Worm (Caenorhabditis elegans) whole organism, L4/young adult: ENCODE data around the gene gldi-11.
"Not testable (repeated sequence)": the region's sequence is repeated elsewhere in the genome, so short reads cannot be mapped to it uniquely, and the experiment has no call there.

Experiments
- W03F9.2 ChIP-seq: fragments of 150-350 bp; optimal IDR thresholded peaks from 2 replicates; lab custom pipeline; 2014; ENCODE audit warnings: missing biosample characterization, missing genetic modification characterization
- dao-5 ChIP-seq: sonication (generic microtip); optimal IDR thresholded peaks from 2 replicates; lab custom pipeline; 2016; ENCODE audit warnings: missing genotype, missing genetic modification characterization, moderate library complexity, missing compliant biosample characterization
- him-1 ChIP-seq: sonication (generic microtip); optimal IDR thresholded peaks from 2 replicates; lab custom pipeline; 2016; ENCODE audit warnings: missing genotype, missing genetic modification reagents, missing genetic modification characterization, missing compliant biosample characterization

The gldi-11 gene

DNA sequence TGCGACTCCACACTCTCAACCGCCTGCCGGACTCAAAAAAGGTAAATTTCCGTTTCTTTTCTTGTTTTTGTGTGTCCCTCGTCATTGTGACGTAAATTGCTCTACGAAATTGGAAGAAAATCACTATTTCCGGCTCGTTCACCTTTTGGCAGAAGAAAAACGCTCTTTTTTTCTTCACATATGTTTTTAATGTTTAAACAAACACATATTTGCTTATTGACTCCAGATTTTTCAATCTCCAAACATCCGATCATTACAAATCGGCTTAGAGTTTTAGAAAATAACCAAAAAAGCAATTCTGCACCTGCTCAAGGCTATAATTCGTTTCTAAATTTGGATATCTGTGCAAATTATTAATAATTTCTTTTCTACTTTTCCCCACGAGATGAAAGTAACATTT lies 39.7 kb downstream of the gldi-11 start:
- no peak for TF ChIP-seq dao-5 (tag; lab: Kevin White, UChicago)

DNA sequence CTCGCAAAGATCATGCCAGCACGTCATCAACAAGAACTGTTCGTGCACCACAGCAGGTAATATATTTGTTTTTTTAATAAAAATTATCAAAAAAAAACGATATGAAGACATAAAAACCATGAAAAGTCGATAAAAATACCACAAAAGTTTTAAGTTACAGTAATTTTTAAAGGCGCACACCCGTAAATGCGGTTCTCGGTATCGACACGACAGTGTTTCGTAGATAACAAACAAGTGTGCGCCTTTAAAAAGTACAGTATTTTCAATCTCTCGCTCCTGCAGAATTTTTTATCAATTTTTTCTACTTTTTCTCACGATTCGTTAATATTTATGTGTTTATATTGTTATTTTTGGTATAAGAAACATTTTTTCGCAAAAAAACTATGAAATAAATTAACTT lies 40.3 kb downstream of the gldi-11 start:
- TF ChIP-seq W03F9.2 = no peak
- TF ChIP-seq dao-5 (tag; lab: Kevin White, UChicago) = no peak
- TF ChIP-seq him-1 = no peak

DNA sequence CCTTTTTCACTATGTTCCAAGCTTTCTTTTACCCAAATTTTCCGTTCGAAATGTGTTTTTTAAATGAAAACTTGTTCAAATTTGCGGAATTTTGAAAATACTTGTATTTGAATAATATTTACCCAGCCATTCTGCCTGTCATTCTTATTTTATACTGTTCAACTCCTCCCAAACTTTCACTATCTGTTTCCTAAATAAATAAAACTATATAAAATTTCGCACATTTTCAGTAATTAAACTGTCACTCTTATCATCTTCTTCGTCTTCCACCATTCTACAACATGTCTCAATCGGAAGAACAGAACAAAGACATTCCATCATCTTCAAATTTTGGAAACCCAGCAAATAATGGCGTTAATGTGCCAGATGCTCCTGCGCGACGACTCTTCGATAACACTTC lies 40.8 kb downstream of the gldi-11 start, which contains the start of gene btbd-10:
TSS of gene btbd-10 (plus strand) at position 231 of the 400 bp plus-strand sequence.
- TF ChIP-seq him-1 (no peak), dao-5 (tag; lab: Kevin White, UChicago) (no peak), W03F9.2 (no peak)

DNA sequence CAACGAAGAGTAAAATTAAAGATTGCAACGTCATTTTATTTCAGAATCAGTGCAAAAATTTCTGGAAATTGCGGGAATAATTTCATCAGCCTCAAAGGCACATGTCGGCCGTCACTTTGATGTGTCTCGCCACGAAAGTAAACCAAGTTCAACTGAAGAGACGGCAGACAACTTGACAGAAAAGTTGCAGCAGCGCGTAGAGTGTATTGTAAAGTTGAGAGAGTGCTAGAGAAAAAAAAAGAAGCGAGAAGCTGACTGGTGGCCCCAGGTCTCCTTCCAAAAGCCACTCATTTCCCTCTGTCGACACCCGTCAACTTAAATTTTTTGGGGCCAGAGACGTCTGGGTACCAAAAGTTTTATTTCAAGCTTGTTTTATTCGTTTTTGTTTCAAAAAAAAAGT lies 41.3 kb downstream of the gldi-11 start:
- TF ChIP-seq W03F9.2 = peak; percentile 88
- TF ChIP-seq dao-5 (tag; lab: Kevin White, UChicago) = no peak

DNA sequence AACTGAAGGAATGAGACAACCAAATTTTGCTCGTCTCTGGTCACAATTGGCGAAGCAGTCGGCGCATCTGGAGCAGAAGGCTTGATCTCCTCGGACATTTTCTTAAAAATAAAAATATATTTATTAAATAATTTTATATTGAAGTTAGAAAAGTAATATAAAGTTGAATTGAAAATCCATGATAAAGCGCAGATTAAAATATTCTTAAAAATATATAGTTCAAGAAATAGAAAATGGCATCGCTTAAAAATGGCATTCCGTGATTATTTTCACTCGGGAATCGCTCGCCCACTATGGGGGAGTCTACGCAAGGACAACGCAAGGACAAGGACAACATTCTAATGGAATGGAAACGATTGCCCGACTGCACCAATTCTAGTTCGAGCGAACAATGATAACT lies 41.9 kb downstream of the gldi-11 start, which contains the start of gene sgt-1:
TSS of gene sgt-1 (minus strand) at position 101 of the 400 bp plus-strand sequence.
- not testable (repeated sequence) for TF ChIP-seq W03F9.2; him-1; dao-5 (tag; lab: Kevin White, UChicago)

DNA sequence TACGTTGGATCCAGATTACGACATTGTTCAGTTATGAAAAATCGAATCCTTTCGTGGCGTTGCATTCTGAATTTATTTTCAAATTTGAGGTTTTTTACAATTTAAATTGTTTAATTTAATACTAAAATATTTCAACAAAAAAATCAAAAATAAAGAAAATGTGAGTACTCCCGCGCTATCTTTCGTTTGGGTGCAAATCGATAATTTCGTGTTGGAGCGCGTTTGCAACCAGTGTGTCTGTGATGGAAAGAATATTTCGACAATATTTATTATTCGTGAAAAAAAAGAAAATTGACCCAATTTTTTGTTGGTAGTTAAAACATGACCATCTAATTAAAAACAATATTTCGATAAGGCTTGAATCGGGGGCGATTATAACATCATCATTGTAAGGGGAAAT lies 43.6 kb downstream of the gldi-11 start, which contains the start of gene R05F9.9:
TSS of gene R05F9.9 (minus strand) at position 66 of the 400 bp plus-strand sequence.
- TF ChIP-seq dao-5 (tag; lab: Kevin White, UChicago) = no peak
- no peak for TF ChIP-seq W03F9.2
- no peak for TF ChIP-seq him-1

DNA sequence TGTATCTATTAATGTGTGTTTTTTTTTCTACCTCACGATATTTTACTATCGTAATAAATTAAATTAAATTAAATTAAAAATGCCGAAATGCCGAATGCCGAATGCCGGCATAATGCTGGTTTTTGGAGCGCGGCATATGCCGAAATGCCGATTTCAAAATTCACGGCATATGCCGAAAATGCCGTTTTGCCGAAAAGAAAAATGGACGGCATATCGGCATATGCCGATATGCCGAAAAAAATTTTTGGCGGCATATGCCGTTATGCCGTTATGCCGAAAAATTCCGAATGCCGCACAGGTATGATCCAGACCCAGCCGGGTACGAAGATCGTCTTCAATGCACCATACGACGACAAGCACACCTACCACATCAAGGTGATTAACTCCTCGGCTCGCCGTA lies 47.1 kb downstream of the gldi-11 start, which contains the start of gene msp-32:
TSS of gene msp-32 (plus strand) at position 301 of the 400 bp plus-strand sequence.
- TF ChIP-seq W03F9.2; him-1; dao-5 (tag; lab: Kevin White, UChicago): not testable (repeated sequence)
